Worm (Caenorhabditis elegans) whole organism, L3 larva: Measurements from ENCODE around the gene srr-6.

ENCODE experiments used
- nhr-76 ChIP-seq: fragments of 150-350 bp; sonication (generic microtip); optimal IDR thresholded peaks from 5 replicates; lab custom pipeline; 2014; ENCODE audit warnings: missing biosample characterization, missing genetic modification characterization
- skn-1 ChIP-seq: fragments of 150-350 bp; optimal IDR thresholded peaks from 2 replicates; lab custom pipeline; 2014; ENCODE audit warnings: missing biosample characterization, missing genetic modification characterization
- tbx-2 ChIP-seq: sonication (generic microtip); optimal IDR thresholded peaks from 2 replicates; lab custom pipeline; 2016; ENCODE audit warnings: mild to moderate bottlenecking, missing genetic modification characterization, missing compliant biosample characterization
- zag-1 ChIP-seq: fragments of 150-350 bp; optimal IDR thresholded peaks from 2 replicates; lab custom pipeline; 2014; ENCODE audit warnings: missing biosample characterization, missing genetic modification characterization

DNA sequence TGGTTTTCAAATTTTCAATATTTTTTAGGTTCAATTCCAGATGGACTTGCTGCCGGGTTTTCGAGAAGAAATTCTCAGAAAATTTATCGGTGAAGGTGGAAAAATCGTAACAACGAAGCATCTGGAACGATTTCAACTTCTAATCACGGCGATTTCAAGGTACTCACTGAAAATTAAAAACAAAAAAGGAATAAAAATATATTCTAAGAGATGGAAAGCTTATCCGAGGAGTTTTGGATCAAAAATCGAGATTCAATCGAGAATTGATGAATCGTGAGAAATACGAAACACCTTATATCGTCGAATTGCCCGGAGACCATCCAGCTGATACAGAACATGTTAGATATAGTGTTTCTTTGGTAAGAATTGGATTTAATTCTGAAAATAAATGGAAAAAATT, 39.6 kb downstream of the srr-6 start, which contains the start of gene K11D12.12:
- TF ChIP-seq nhr-76 (no peak), zag-1 (tag; lab: Kevin White, UChicago) (no peak), tbx-2 (tag; lab: Kevin White, UChicago) (no peak), skn-1 (tag; lab: Kevin White, UChicago) (no peak)
